Fruit fly (Drosophila melanogaster): ENCODE results near the gene Hyls1.

DNA sequence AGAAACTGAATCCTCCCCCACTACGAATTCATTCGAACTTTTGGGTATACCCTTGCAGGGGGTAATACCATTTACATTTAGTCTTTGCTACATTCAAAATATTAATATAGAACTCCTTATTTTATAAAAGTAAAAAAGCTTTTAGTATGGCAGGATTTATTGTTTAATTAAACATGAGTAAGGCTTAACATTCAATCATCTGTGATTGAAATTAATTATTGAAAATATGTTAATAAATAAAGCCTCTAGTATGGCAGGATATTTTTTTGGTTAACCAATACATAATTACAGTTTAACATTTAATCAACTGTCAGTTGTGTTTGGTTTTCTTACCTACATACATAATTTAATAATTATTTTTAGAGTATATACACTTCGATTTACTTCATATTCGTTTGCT, 22.3 kb upstream of the Hyls1 start:
- no peak for TF ChIP-seq Crg-1 (GFP tag; optimal IDR thresholded peaks at IDR 0.05)
- TF ChIP-seq pad (GFP tag; optimal IDR thresholded peaks at IDR 0.05), result no peak

Measured in whole organism, adult.